Worm (Caenorhabditis elegans) whole organism, L3 larva: ENCODE data around the gene lipl-2.

Source experiments
- ama-1 ChIP-seq: fragments of 150-350 bp; optimal IDR thresholded peaks from 2 replicates; lab custom pipeline; 2018
- ceh-16 ChIP-seq: sonication (generic microtip); optimal IDR thresholded peaks from 2 replicates; lab custom pipeline; 2017; ENCODE audit warnings: missing biosample characterization, missing genetic modification characterization
- ceh-28 ChIP-seq: fragments of 150-350 bp; optimal IDR thresholded peaks from 2 replicates; lab custom pipeline; 2014; ENCODE audit warnings: missing biosample characterization, missing genetic modification reagents, missing genetic modification characterization
- ceh-82 ChIP-seq: fragments of 150-350 bp; optimal IDR thresholded peaks from 2 replicates; lab custom pipeline; 2014; ENCODE audit warnings: missing biosample characterization, missing genetic modification characterization
- fkh-10 ChIP-seq: sonication (generic microtip); optimal IDR thresholded peaks from 2 replicates; lab custom pipeline; 2017; ENCODE audit warnings: missing biosample characterization, missing genetic modification reagents, missing genetic modification characterization
- jun-1 ChIP-seq: fragments of 150-350 bp; optimal IDR thresholded peaks from 2 replicates; lab custom pipeline; 2014; ENCODE audit warnings: missing biosample characterization, missing genetic modification reagents, missing genetic modification characterization
- lin-15B ChIP-seq: fragments of 150-350 bp; optimal IDR thresholded peaks from 2 replicates; lab custom pipeline; 2014; ENCODE audit warnings: missing biosample characterization, missing genetic modification characterization
- lin-39 ChIP-seq: fragments of 150-350 bp; optimal IDR thresholded peaks from 2 replicates; lab custom pipeline; 2018; ENCODE audit warnings: missing biosample characterization, missing genetic modification reagents, missing genetic modification characterization
- nhr-11 ChIP-seq: fragments of 150-350 bp; optimal IDR thresholded peaks from 2 replicates; lab custom pipeline; 2014; ENCODE audit warnings: missing biosample characterization, missing genetic modification characterization
- nhr-12 ChIP-seq: fragments of 150-350 bp; optimal IDR thresholded peaks from 2 replicates; lab custom pipeline; 2014; ENCODE audit warnings: missing biosample characterization, missing genetic modification characterization
- unc-39 ChIP-seq: sonication (generic microtip); optimal IDR thresholded peaks from 4 replicates; lab custom pipeline; 2017; ENCODE audit warnings: missing biosample characterization, missing genetic modification characterization
- unc-62 ChIP-seq: fragments of 150-350 bp; sonication (generic microtip); optimal IDR thresholded peaks from 4 replicates; lab custom pipeline; 2014; ENCODE audit warnings: missing biosample characterization, missing genetic modification reagents, missing genetic modification characterization
- ztf-11 ChIP-seq: fragments of 150-350 bp; optimal IDR thresholded peaks from 2 replicates; lab custom pipeline; 2014; ENCODE audit warnings: missing biosample characterization, missing genetic modification characterization

DNA sequence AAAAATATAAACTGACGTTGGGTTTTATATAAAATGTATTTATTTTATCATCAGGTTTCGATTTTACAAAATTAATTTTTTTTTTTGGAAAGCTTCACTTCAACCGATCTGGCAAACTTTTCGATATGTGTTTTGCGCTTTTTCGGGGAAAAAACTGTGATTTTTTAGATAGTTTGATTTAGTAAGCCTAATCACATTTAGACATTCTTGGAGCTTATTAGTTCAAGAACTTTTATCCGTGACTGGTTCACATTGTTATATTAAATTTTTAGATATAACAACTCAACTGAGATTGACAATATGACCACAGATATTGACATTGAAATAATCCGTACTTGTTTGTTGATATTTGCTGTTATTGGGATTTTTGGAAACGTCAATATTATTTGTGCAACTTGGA lies 46.3 kb downstream of the lipl-2 start, which contains the start of gene srsx-21:
- TF ChIP-seq ztf-11 (tag; lab: Kevin White, UChicago) = no peak
- no peak for TF ChIP-seq ceh-28 (tag; lab: Kevin White, UChicago)
- no peak for TF ChIP-seq nhr-12 (tag; lab: Kevin White, UChicago)
- no peak for TF ChIP-seq fkh-10 (GFP tag; lab: Kevin White, UChicago)
- no peak for TF ChIP-seq lin-39
- no peak for TF ChIP-seq ceh-82 (tag; lab: Kevin White, UChicago)
- TF ChIP-seq unc-39 = no peak
- TF ChIP-seq jun-1 (tag; lab: Kevin White, UChicago) = no peak
- TF ChIP-seq lin-15B (tag; lab: Kevin White, UChicago) = no peak
- no peak for TF ChIP-seq nhr-11 (tag; lab: Kevin White, UChicago)
- TF ChIP-seq ceh-16 (tag; lab: Kevin White, UChicago) = no peak
- no peak for TF ChIP-seq ama-1 (lab: Kevin White, UChicago)
- TF ChIP-seq unc-62 = no peak
